Worm (Caenorhabditis elegans): ENCODE data around the gene C13A2.4.

The C13A2.4 gene

ce11 chrV:7313233-7313632 lies 34.0 kb downstream of the C13A2.4 start, which contains the start of gene srx-6:
srx-6 (minus strand) TSS chrV:7313333.
- TF ChIP-seq ceh-36 (tag; optimal IDR thresholded peaks at IDR 0.05), result no peak
- TF ChIP-seq pes-1 (GFP tag; IDR thresholded peaks at IDR 0.05), result no peak
- TF ChIP-seq tbx-11 (GFP tag; IDR thresholded peaks at IDR 0.05), result no peak
- TF ChIP-seq ceh-13 (GFP tag; optimal IDR thresholded peaks at IDR 0.05), result no peak
- TF ChIP-seq ets-7 (tag; optimal IDR thresholded peaks at IDR 0.05), result no peak
- no peak for TF ChIP-seq tra-4 (tag; optimal IDR thresholded peaks at IDR 0.05)

ce11 chrV:7320909-7321308 lies 41.7 kb downstream of the C13A2.4 start, which contains the start of gene lmd-4:
lmd-4 (minus strand) TSS chrV:7321009.
- TF ChIP-seq scrt-1 (GFP tag; IDR thresholded peaks at IDR 0.05), result no peak
- no peak for TF ChIP-seq B0310.2 (tag; optimal IDR thresholded peaks at IDR 0.05)

ce11 chrV:7321915-7322314 lies 42.7 kb downstream of the C13A2.4 start, which contains the start of gene F10G2.10:
F10G2.10 (plus strand) TSS chrV:7322215.
- TF ChIP-seq F13C5.2 (tag; optimal IDR thresholded peaks at IDR 0.05) (no peak), sea-1 (GFP tag; conservative IDR thresholded peaks at IDR 0.05) (no peak), ceh-13 (GFP tag; optimal IDR thresholded peaks at IDR 0.05) (no peak), hmg-4 (GFP tag; optimal IDR thresholded peaks at IDR 0.05) (no peak), hnd-1 (tag; optimal IDR thresholded peaks at IDR 0.05) (no peak), aly-1 (tag; optimal IDR thresholded peaks at IDR 0.05) (no peak), ceh-36 (tag; optimal IDR thresholded peaks at IDR 0.05) (no peak), B0310.2 (tag; optimal IDR thresholded peaks at IDR 0.05) (no peak), tra-4 (tag; optimal IDR thresholded peaks at IDR 0.05) (no peak), pes-1 (GFP tag; IDR thresholded peaks at IDR 0.05) (no peak), tbx-37 (GFP tag; conservative IDR thresholded peaks at IDR 0.05) (no peak)

ce11 chrV:7325285-7325684 lies 46.1 kb downstream of the C13A2.4 start, which contains the start of gene srx-92:
srx-92 (minus strand) TSS chrV:7325385.
- TF ChIP-seq tbx-11 (GFP tag; IDR thresholded peaks at IDR 0.05), result no peak
- no peak for TF ChIP-seq F13C5.2 (tag; optimal IDR thresholded peaks at IDR 0.05)
- TF ChIP-seq hmbx-1 (tag; optimal IDR thresholded peaks at IDR 0.05), result no peak
- TF ChIP-seq aly-1 (tag; optimal IDR thresholded peaks at IDR 0.05), result no peak
- TF ChIP-seq tra-4 (tag; optimal IDR thresholded peaks at IDR 0.05), result no peak
- no peak for TF ChIP-seq ama-1 (optimal IDR thresholded peaks at IDR 0.05)
- no peak for TF ChIP-seq ceh-13 (GFP tag; optimal IDR thresholded peaks at IDR 0.05)
- TF ChIP-seq sea-1 (GFP tag; conservative IDR thresholded peaks at IDR 0.05), result no peak
- no peak for TF ChIP-seq hnd-1 (tag; optimal IDR thresholded peaks at IDR 0.05)
- no peak for TF ChIP-seq pes-1 (GFP tag; IDR thresholded peaks at IDR 0.05)
- TF ChIP-seq ceh-36 (tag; optimal IDR thresholded peaks at IDR 0.05), result no peak
- no peak for TF ChIP-seq scrt-1 (GFP tag; IDR thresholded peaks at IDR 0.05)
- no peak for TF ChIP-seq ets-7 (tag; optimal IDR thresholded peaks at IDR 0.05)
- no peak for TF ChIP-seq B0310.2 (tag; optimal IDR thresholded peaks at IDR 0.05)
- no peak for TF ChIP-seq hmg-4 (GFP tag; optimal IDR thresholded peaks at IDR 0.05)
- no peak for TF ChIP-seq flt-1 (GFP tag; IDR thresholded peaks at IDR 0.05)
- TF ChIP-seq tbx-37 (GFP tag; conservative IDR thresholded peaks at IDR 0.05), result no peak

ce11 chrV:7326928-7327327 lies 47.7 kb downstream of the C13A2.4 start, which contains the start of gene F10G2.4:
F10G2.4 (plus strand) TSS chrV:7327228.
- TF ChIP-seq tra-4 (tag; optimal IDR thresholded peaks at IDR 0.05) (no peak), tbx-37 (GFP tag; conservative IDR thresholded peaks at IDR 0.05) (no peak), scrt-1 (GFP tag; IDR thresholded peaks at IDR 0.05) (no peak), hnd-1 (tag; optimal IDR thresholded peaks at IDR 0.05) (no peak), tbx-11 (GFP tag; IDR thresholded peaks at IDR 0.05) (no peak), hmg-4 (GFP tag; optimal IDR thresholded peaks at IDR 0.05) (no peak)

ce11 chrV:7328092-7328491 lies 48.9 kb downstream of the C13A2.4 start, which contains the start of gene clec-7:
clec-7 (plus strand) TSS chrV:7328392.
- no peak for TF ChIP-seq pes-1 (GFP tag; IDR thresholded peaks at IDR 0.05)
- TF ChIP-seq hnd-1 (tag; optimal IDR thresholded peaks at IDR 0.05), result no peak
- no peak for TF ChIP-seq flt-1 (GFP tag; IDR thresholded peaks at IDR 0.05)
- TF ChIP-seq tbx-37 (GFP tag; conservative IDR thresholded peaks at IDR 0.05), result no peak
- TF ChIP-seq ceh-36 (tag; optimal IDR thresholded peaks at IDR 0.05), result no peak
- TF ChIP-seq tra-4 (tag; optimal IDR thresholded peaks at IDR 0.05), result no peak
- TF ChIP-seq sea-1 (GFP tag; conservative IDR thresholded peaks at IDR 0.05), result no peak
- TF ChIP-seq ama-1 (optimal IDR thresholded peaks at IDR 0.05), result no peak
- no peak for TF ChIP-seq ceh-13 (GFP tag; optimal IDR thresholded peaks at IDR 0.05)
- TF ChIP-seq hmg-4 (GFP tag; optimal IDR thresholded peaks at IDR 0.05), result no peak
- no peak for TF ChIP-seq ets-7 (tag; optimal IDR thresholded peaks at IDR 0.05)
- TF ChIP-seq scrt-1 (GFP tag; IDR thresholded peaks at IDR 0.05), result no peak
- no peak for TF ChIP-seq aly-1 (tag; optimal IDR thresholded peaks at IDR 0.05)
- no peak for TF ChIP-seq tbx-11 (GFP tag; IDR thresholded peaks at IDR 0.05)
- TF ChIP-seq F13C5.2 (tag; optimal IDR thresholded peaks at IDR 0.05), result no peak
- TF ChIP-seq B0310.2 (tag; optimal IDR thresholded peaks at IDR 0.05), result no peak

All from whole organism, early embryonic.